Fruit fly (Drosophila melanogaster): ENCODE results near the gene CG42342.

DNA sequence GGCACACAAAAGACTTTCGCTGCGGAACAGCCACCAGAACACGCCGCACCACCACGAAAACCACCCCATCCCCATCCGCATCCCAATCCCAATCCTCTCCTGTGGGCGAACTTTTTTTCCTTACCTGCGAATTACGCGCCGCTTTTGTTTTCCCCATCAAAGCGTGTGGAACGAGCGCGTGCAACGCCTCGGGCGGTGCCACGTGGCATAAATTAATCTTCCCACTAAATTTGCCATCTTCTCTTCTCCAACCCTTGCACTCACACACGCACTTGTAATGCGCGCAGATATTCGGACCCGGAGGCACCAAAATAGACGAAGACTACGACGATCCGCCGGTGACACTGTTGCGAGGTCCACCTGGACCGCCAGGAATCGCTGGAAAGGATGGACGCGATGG lies 62.2 kb downstream of the CG42342 start:
- no peak for TF ChIP-seq GATAd (GFP tag; optimal IDR thresholded peaks at IDR 0.05)
- no peak for TF ChIP-seq Dfd (GFP tag; optimal IDR thresholded peaks at IDR 0.05)
- TF ChIP-seq Hr83 (GFP tag; optimal IDR thresholded peaks at IDR 0.05; ENCODE audit: poor library complexity, severe bottlenecking): no peak
- no peak for TF ChIP-seq Rel (GFP tag; optimal IDR thresholded peaks at IDR 0.05)
- no peak for TF ChIP-seq Rel (tag; optimal IDR thresholded peaks at IDR 0.05)
- TF ChIP-seq woc (GFP tag; optimal IDR thresholded peaks at IDR 0.05): no peak
- no peak for TF ChIP-seq pan (optimal IDR thresholded peaks at IDR 0.05)
- no peak for TF ChIP-seq fru (GFP tag; optimal IDR thresholded peaks at IDR 0.05)
- no peak for TF ChIP-seq h (GFP tag; optimal IDR thresholded peaks at IDR 0.05)

All from whole organism, wandering third instar larva.